Fruit fly (Drosophila melanogaster) whole organism, wandering third instar larva: ENCODE results near the gene Lrch.
A peak's percentile ranks its signal among the peaks of the same experiment; 100 is the strongest.

Source experiments
- CG32264 ChIP-seq: fragments of 200-800 bp; sonication (Bioruptor generic); optimal IDR thresholded peaks from 2 replicates; lab custom pipeline; 2016; ENCODE audit warnings: missing biosample characterization, missing genetic modification characterization
- CG9705 ChIP-seq: fragments of 200-800 bp; sonication (Bioruptor generic); optimal IDR thresholded peaks from 2 replicates; lab custom pipeline; 2018; ENCODE audit warnings: missing biosample characterization, mild to moderate bottlenecking, missing genetic modification characterization
- CrebA ChIP-seq: fragments of 200-800 bp; sonication (Bioruptor generic); optimal IDR thresholded peaks from 2 replicates; lab custom pipeline; 2016; ENCODE audit warnings: missing biosample characterization, mild to moderate bottlenecking, missing genetic modification characterization, borderline replicate concordance
- Dfd ChIP-seq: fragments of >200 bp; optimal IDR thresholded peaks from 2 replicates; lab custom pipeline; 2017; ENCODE audit warnings: missing biosample characterization, missing genetic modification characterization
- Dif ChIP-seq: fragments of 200-275, 200-300 bp; sonication (Bioruptor generic); optimal IDR thresholded peaks from 2 replicates; lab custom pipeline; 2018; ENCODE audit warnings: missing biosample characterization, missing genetic modification characterization; ENCODE audit not compliant: partially characterized antibody
- HLH106 ChIP-seq: fragments of 200-800 bp; optimal IDR thresholded peaks from 3 replicates; lab custom pipeline; 2019; ENCODE audit warnings: missing biosample characterization, mild to moderate bottlenecking, missing genetic modification characterization, moderate library complexity
- Hr78 ChIP-seq: fragments of >200 bp; optimal IDR thresholded peaks from 2 replicates; lab custom pipeline; 2017; ENCODE audit warnings: missing biosample characterization, missing genetic modification characterization
- Hr83 ChIP-seq: fragments of 200-300 bp; sonication (Bioruptor generic); optimal IDR thresholded peaks from 2 replicates; lab custom pipeline; 2016; ENCODE audit warnings: missing biosample characterization, mild to moderate bottlenecking, missing genetic modification characterization, moderate library complexity; ENCODE audit not compliant: poor library complexity, severe bottlenecking
- Myc ChIP-seq: fragments of >200 bp; optimal IDR thresholded peaks from 2 replicates; lab custom pipeline; 2017
- N ChIP-seq: fragments of >200 bp; optimal IDR thresholded peaks from 2 replicates; lab custom pipeline; 2018; ENCODE audit warnings: missing biosample characterization, missing external identifiers, missing genetic modification characterization
- OdsH ChIP-seq: fragments of 200-800 bp; sonication (Bioruptor generic); optimal IDR thresholded peaks from 2 replicates; lab custom pipeline; 2016; ENCODE audit warnings: missing biosample characterization, mild to moderate bottlenecking, missing genetic modification characterization
- Rel ChIP-seq, 2 experiments: fragments of 200-800 bp; sonication (Bioruptor generic) in 1 of 2; optimal IDR thresholded peaks; 2 replicates in 1 of 2; 3 replicates in 1 of 2; lab custom pipeline; 2016 to 2019; ENCODE audit warnings: mild to moderate bottlenecking in 2 of 2, missing biosample characterization in 2 of 2, missing genetic modification characterization in 2 of 2, moderate library complexity in 1 of 2
- Sp1 ChIP-seq: fragments of 200-800 bp; sonication (Bioruptor generic); optimal IDR thresholded peaks from 3 replicates; lab custom pipeline; 2019; ENCODE audit warnings: missing biosample characterization, mild to moderate bottlenecking, missing genetic modification characterization, moderate library complexity
- brk ChIP-seq: fragments of 200-800 bp; sonication (Bioruptor generic); optimal IDR thresholded peaks from 2 replicates; lab custom pipeline; 2016; ENCODE audit warnings: missing biosample characterization, mild to moderate bottlenecking, missing genetic modification characterization
- dl ChIP-seq, 2 experiments: fragments of 175-275, 200-275 bp in 1 of 2; fragments of 200-275 bp in 1 of 2; sonication (Bioruptor generic); optimal IDR thresholded peaks; lab custom pipeline; 2018; ENCODE audit warnings: mild to moderate bottlenecking in 2 of 2, missing biosample characterization in 2 of 2, missing genetic modification characterization in 2 of 2, moderate library complexity in 2 of 2; ENCODE audit not compliant: partially characterized antibody in 2 of 2, insufficient read depth in 1 of 2
- dmrt93B ChIP-seq: fragments of 200-800 bp; sonication (Bioruptor generic); optimal IDR thresholded peaks from 2 replicates; lab custom pipeline; 2018; ENCODE audit warnings: missing biosample characterization, mild to moderate bottlenecking, missing genetic modification characterization
- dsf ChIP-seq: sonication (Bioruptor generic); optimal IDR thresholded peaks from 2 replicates; lab custom pipeline; 2016; ENCODE audit warnings: missing biosample characterization, missing genetic modification characterization, borderline replicate concordance
- foxo ChIP-seq, 2 experiments: fragments of 200-800 bp; sonication (Bioruptor generic); optimal IDR thresholded peaks; 2 replicates in 1 of 2; 3 replicates in 1 of 2; lab custom pipeline; 2016 to 2017; ENCODE audit warnings: missing biosample characterization in 2 of 2, missing genetic modification characterization in 2 of 2
- fru ChIP-seq: fragments of 200-800 bp; sonication (Bioruptor generic); optimal IDR thresholded peaks from 3 replicates; lab custom pipeline; 2016; ENCODE audit warnings: missing biosample characterization, mild to moderate bottlenecking, missing genetic modification characterization
- h ChIP-seq: fragments of 200-800 bp; sonication (Bioruptor generic); optimal IDR thresholded peaks from 3 replicates; lab custom pipeline; 2016; ENCODE audit warnings: missing biosample characterization, mild to moderate bottlenecking, missing genetic modification characterization
- lola ChIP-seq: fragments of >200 bp; optimal IDR thresholded peaks from 2 replicates; lab custom pipeline; 2017; ENCODE audit warnings: missing biosample characterization, missing genetic modification characterization
- pan ChIP-seq: fragments of >200 bp; optimal IDR thresholded peaks from 2 replicates; lab custom pipeline; 2017
- psq ChIP-seq: fragments of 200-800 bp; sonication (Bioruptor generic); optimal IDR thresholded peaks from 3 replicates; lab custom pipeline; 2017; ENCODE audit warnings: missing biosample characterization, mild to moderate bottlenecking, missing genetic modification characterization, moderate library complexity
- rgr ChIP-seq: fragments of 200-800 bp; sonication (Bioruptor generic); optimal IDR thresholded peaks from 3 replicates; lab custom pipeline; 2016; ENCODE audit warnings: missing biosample characterization, mild to moderate bottlenecking, missing genetic modification characterization
- sage ChIP-seq: fragments of 200-800 bp; sonication (Bioruptor generic); optimal IDR thresholded peaks from 2 replicates; lab custom pipeline; 2016; ENCODE audit warnings: missing biosample characterization, mild to moderate bottlenecking, missing genetic modification characterization
- sv ChIP-seq: fragments of 200-800 bp; sonication (Bioruptor generic); optimal IDR thresholded peaks from 3 replicates; lab custom pipeline; 2016; ENCODE audit warnings: missing biosample characterization, missing genetic modification characterization
- tai ChIP-seq: sonication (Bioruptor generic); optimal IDR thresholded peaks from 2 replicates; lab custom pipeline; 2016; ENCODE audit warnings: missing biosample characterization, missing genetic modification characterization
- usp ChIP-seq: fragments of >200 bp; optimal IDR thresholded peaks from 2 replicates; lab custom pipeline; 2017; ENCODE audit warnings: missing biosample characterization, missing genetic modification characterization
- woc ChIP-seq: sonication (Bioruptor generic); optimal IDR thresholded peaks from 2 replicates; lab custom pipeline; 2016; ENCODE audit warnings: missing biosample characterization, mild to moderate bottlenecking, missing genetic modification characterization

Lrch gene

dm6 chr2L:17410358-17410757, 26.4 kb upstream of the Lrch start, which contains the start of the genes Polr2J and CG15141 (continued):
- TF ChIP-seq dsf: peak; percentile 66
- peak; percentile 81 for TF ChIP-seq HLH106 (tag; lab: Kevin White, UChicago)
- TF ChIP-seq rgr (GFP tag; lab: Kevin White, UChicago): peak; percentile 84
- peak; percentile 83 for TF ChIP-seq woc (GFP tag; lab: Kevin White, UChicago)
- TF ChIP-seq dl (GFP tag; optimal IDR thresholded peaks at IDR 0.05; lab: Kevin White, UChicago; ENCODE audit: insufficient read depth in 1 of 2, partially characterized antibody in 2 of 2): no peak
- peak; percentile 83 for TF ChIP-seq h (GFP tag; lab: Kevin White, UChicago)
- TF ChIP-seq CG32264 (GFP tag; lab: Kevin White, UChicago): peak; percentile 55

DNA sequence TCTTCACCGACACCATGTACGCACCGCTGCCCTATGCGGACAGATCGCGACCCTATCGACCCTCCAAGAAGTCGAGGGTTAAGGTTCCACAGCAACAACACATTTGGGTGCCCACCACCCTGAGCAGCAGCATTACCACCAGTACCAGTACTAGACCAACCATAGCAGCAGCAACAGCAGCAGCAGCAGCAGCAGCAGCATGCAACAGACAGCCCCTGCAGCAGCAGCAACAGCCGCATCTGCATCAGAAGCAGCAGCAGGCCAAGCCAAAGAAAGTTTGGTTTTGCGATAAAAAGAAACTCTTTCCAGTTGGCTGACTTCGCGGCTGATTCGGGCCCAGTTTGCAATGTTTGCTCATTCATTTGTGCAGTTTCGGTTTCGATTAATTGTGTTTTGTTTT, 18.6 kb upstream of the Lrch start:
- TF ChIP-seq Sp1 (GFP tag; lab: Kevin White, UChicago) (no peak), Dfd (GFP tag; lab: Kevin White, UChicago) (peak; percentile 93), OdsH (GFP tag; lab: Kevin White, UChicago) (no peak), dmrt93B (no peak)

DNA sequence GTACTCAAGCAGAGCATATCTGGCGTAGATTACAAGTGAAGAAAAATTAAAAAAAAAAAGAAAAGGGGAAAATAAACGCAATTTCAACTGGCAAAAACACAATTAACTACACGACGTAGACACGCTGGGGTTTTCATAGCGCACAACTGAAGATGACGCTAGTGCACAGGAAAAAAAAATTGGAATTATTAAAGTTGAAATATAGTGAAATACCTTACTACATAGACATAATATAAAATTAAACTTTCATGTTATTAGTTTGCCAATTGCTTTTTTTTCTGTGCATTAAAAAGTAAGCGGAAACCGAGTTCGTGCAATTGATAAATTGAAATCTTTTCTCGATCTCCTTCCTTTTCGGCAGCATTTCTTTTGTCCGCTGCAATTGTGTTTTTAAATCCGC, 13.5 kb upstream of the Lrch start:
- TF ChIP-seq woc (GFP tag; lab: Kevin White, UChicago) (no peak), brk (GFP tag; lab: Kevin White, UChicago) (no peak), Rel (GFP tag; optimal IDR thresholded peaks at IDR 0.05; lab: Kevin White, UChicago) (no peak), Rel (tag; optimal IDR thresholded peaks at IDR 0.05; lab: Kevin White, UChicago) (no peak), CrebA (GFP tag; lab: Kevin White, UChicago) (no peak), Hr78 (GFP tag; lab: Kevin White, UChicago) (no peak), fru (no peak), lola (GFP tag; lab: Kevin White, UChicago) (no peak), N (GFP tag; lab: Kevin White, UChicago) (no peak), usp (GFP tag; lab: Kevin White, UChicago) (no peak), HLH106 (tag; lab: Kevin White, UChicago) (no peak), dmrt93B (no peak), sage (GFP tag; lab: Kevin White, UChicago) (no peak), CG9705 (no peak)

dm6 chr2L:17394939-17395338, 11.0 kb upstream of the Lrch start:
- TF ChIP-seq fru (no peak), psq (GFP tag; lab: Kevin White, UChicago) (no peak), HLH106 (tag; lab: Kevin White, UChicago) (no peak), Dfd (GFP tag; lab: Kevin White, UChicago) (no peak), Hr83 (GFP tag; lab: Kevin White, UChicago) (no peak), sage (GFP tag; lab: Kevin White, UChicago) (no peak), h (GFP tag; lab: Kevin White, UChicago) (no peak), CG32264 (GFP tag; lab: Kevin White, UChicago) (no peak), Sp1 (GFP tag; lab: Kevin White, UChicago) (no peak), foxo (GFP tag; optimal IDR thresholded peaks at IDR 0.05; lab: Kevin White, UChicago) (no peak), usp (GFP tag; lab: Kevin White, UChicago) (no peak), sv (GFP tag; lab: Kevin White, UChicago) (no peak), Dif (GFP tag; lab: Kevin White, UChicago) (no peak), dmrt93B (no peak), tai (GFP tag; lab: Kevin White, UChicago) (no peak), pan (lab: Kevin White, UChicago) (no peak), Rel (GFP tag; optimal IDR thresholded peaks at IDR 0.05; lab: Kevin White, UChicago) (no peak), Rel (tag; optimal IDR thresholded peaks at IDR 0.05; lab: Kevin White, UChicago) (no peak), CrebA (GFP tag; lab: Kevin White, UChicago) (no peak)

- no peak for TF ChIP-seq Myc (lab: Kevin White, UChicago)
- TF ChIP-seq Hr83 (GFP tag; lab: Kevin White, UChicago): peak; percentile 17
These were observed 6.9 kb upstream of the Lrch start for dm6 chr2L:17390782-17391181.
